Worm (Caenorhabditis elegans): Measurements from ENCODE around the gene oatr-1.

ce11 chrIII:6430834-6431233, 34.9 kb upstream of the oatr-1 start, which contains the start of gene popl-1:
- TF ChIP-seq him-1 (tag; optimal IDR thresholded peaks at IDR 0.05) (no peak), W03F9.2 (tag; optimal IDR thresholded peaks at IDR 0.05) (no peak), dao-5 (tag; optimal IDR thresholded peaks at IDR 0.05) (no peak)

All from whole organism, L4/young adult.